Worm (Caenorhabditis elegans) whole organism, young adult: Measurements from ENCODE around the gene snrp-3.

Experiments
- D2030.7 ChIP-seq: fragments of 200-800 bp; sonication (Bioruptor generic); IDR thresholded peaks from 2 replicates; pipeline ENCODE4 v1.3.6; 2022; ENCODE audit warnings: missing genetic modification reagents, missing genetic modification characterization, missing compliant biosample characterization
- F22D6.2 ChIP-seq: sonication (generic microtip); optimal IDR thresholded peaks from 2 replicates; lab custom pipeline; 2016; ENCODE audit warnings: mild to moderate bottlenecking, missing genetic modification characterization, missing compliant biosample characterization
- F23B12.7 ChIP-seq: sonication (generic microtip); optimal IDR thresholded peaks from 2 replicates; lab custom pipeline; 2017; ENCODE audit warnings: missing genetic modification characterization, mild to moderate bottlenecking, missing compliant biosample characterization, antibody characterized with exemption, moderate library complexity; ENCODE audit not compliant: insufficient read depth
- K11D2.4 ChIP-seq: fragments of 200-800 bp; sonication (Bioruptor generic); IDR thresholded peaks from 2 replicates; pipeline ENCODE4 v1.3.6; 2022; ENCODE audit warnings: missing genetic modification reagents, missing genetic modification characterization, missing compliant biosample characterization
- Y56A3A.18 ChIP-seq: fragments of 200-800 bp; sonication (Bioruptor generic); IDR thresholded peaks from 2 replicates; pipeline ENCODE4 v1.3.6; 2022; ENCODE audit warnings: missing genetic modification reagents, missing genetic modification characterization, missing compliant biosample characterization
- aptf-2 ChIP-seq: fragments of 200-800 bp; sonication (Bioruptor generic); conservative IDR thresholded peaks from 2 replicates; pipeline ENCODE4 v1.3.6; 2022; ENCODE audit warnings: missing genetic modification reagents, missing genetic modification characterization, missing compliant biosample characterization
- aptf-3 ChIP-seq: fragments of 200-800 bp; sonication (Bioruptor generic); IDR thresholded peaks from 2 replicates; pipeline ENCODE4 v1.3.6; 2022; ENCODE audit warnings: missing genetic modification characterization, missing compliant biosample characterization
- attf-6 ChIP-seq: fragments of 200-800 bp; sonication (Bioruptor generic); IDR thresholded peaks from 2 replicates; pipeline ENCODE4 v1.3.6; 2022; ENCODE audit warnings: missing genetic modification reagents, missing genetic modification characterization, missing compliant biosample characterization
- ccch-3 ChIP-seq: fragments of 200-800 bp; sonication (Bioruptor generic); optimal IDR thresholded peaks from 2 replicates; lab custom pipeline; 2018; ENCODE audit warnings: mild to moderate bottlenecking, missing genetic modification characterization, missing compliant biosample characterization
- cebp-1 ChIP-seq, 2 experiments: fragments of 200-800 bp in 1 of 2; sonication (Bioruptor generic) in 1 of 2; sonication (generic microtip) in 1 of 2; IDR thresholded peaks in 1 of 2; optimal IDR thresholded peaks in 1 of 2; 2 replicates each; pipeline versions ENCODE4 v1.3.6 to Lab custom; 2017 to 2022; ENCODE audit warnings: missing compliant biosample characterization in 2 of 2, missing genetic modification characterization in 2 of 2, mild to moderate bottlenecking in 1 of 2, missing genetic modification reagents in 1 of 2, moderate library complexity in 1 of 2
- dox-1 ChIP-seq: fragments of 200-800 bp; sonication (Bioruptor generic); IDR thresholded peaks from 2 replicates; pipeline ENCODE4 v1.3.6; 2022; ENCODE audit warnings: missing genetic modification reagents, missing genetic modification characterization, missing compliant biosample characterization
- egl-18 ChIP-seq: fragments of 200-800 bp; sonication (Bioruptor generic); IDR thresholded peaks from 2 replicates; pipeline ENCODE4 v1.3.6; 2022; ENCODE audit warnings: missing genetic modification reagents, missing genetic modification characterization, missing compliant biosample characterization
- hmg-1.2 ChIP-seq: fragments of 200-800 bp; sonication (Bioruptor generic); IDR thresholded peaks from 2 replicates; pipeline ENCODE4 v1.3.6; 2022; ENCODE audit warnings: missing genetic modification reagents, missing genetic modification characterization, missing compliant biosample characterization
- hrde-1 ChIP-seq: sonication (generic microtip); optimal IDR thresholded peaks from 2 replicates; lab custom pipeline; 2016; ENCODE audit warnings: missing genetic modification characterization, mild to moderate bottlenecking, missing compliant biosample characterization, moderate library complexity, missing genotype, missing genetic modification reagents, borderline replicate concordance
- hsf-1 ChIP-seq: fragments of 200-800 bp; sonication (Bioruptor generic); IDR thresholded peaks from 2 replicates; pipeline ENCODE4 v1.3.6; 2022; ENCODE audit warnings: missing genetic modification reagents, missing genetic modification characterization, missing compliant biosample characterization
- let-526 ChIP-seq: fragments of 200-800 bp; sonication (Bioruptor generic); IDR thresholded peaks from 2 replicates; pipeline ENCODE4 v1.3.6; 2022; ENCODE audit warnings: missing genetic modification reagents, missing genetic modification characterization, missing compliant biosample characterization
- lin-40 ChIP-seq: sonication (generic microtip); optimal IDR thresholded peaks from 2 replicates; lab custom pipeline; 2016; ENCODE audit warnings: missing genetic modification characterization, mild to moderate bottlenecking, missing compliant biosample characterization, missing genotype, missing genetic modification reagents
- madf-10 ChIP-seq: sonication (generic microtip); optimal IDR thresholded peaks from 2 replicates; lab custom pipeline; 2016; ENCODE audit warnings: mild to moderate bottlenecking, missing genetic modification characterization, missing compliant biosample characterization
- madf-6 ChIP-seq: fragments of 200-800 bp; sonication (Bioruptor generic); IDR thresholded peaks from 2 replicates; pipeline ENCODE4 v1.3.6; 2022; ENCODE audit warnings: missing genetic modification reagents, missing genetic modification characterization, missing compliant biosample characterization
- mcd-1 ChIP-seq: fragments of 200-800 bp; sonication (Bioruptor generic); IDR thresholded peaks from 2 replicates; pipeline ENCODE4 v1.3.6; 2022; ENCODE audit warnings: missing genetic modification reagents, missing genetic modification characterization, missing compliant biosample characterization
- mel-28 ChIP-seq: sonication (generic microtip); optimal IDR thresholded peaks from 2 replicates; lab custom pipeline; 2016; ENCODE audit warnings: borderline replicate concordance, mild to moderate bottlenecking, missing genetic modification characterization, missing compliant biosample characterization
- mxl-1 ChIP-seq: sonication (generic microtip); optimal IDR thresholded peaks from 2 replicates; lab custom pipeline; 2016; ENCODE audit warnings: missing genetic modification characterization, missing compliant biosample characterization
- nhr-80 ChIP-seq: sonication (generic microtip); optimal IDR thresholded peaks from 2 replicates; lab custom pipeline; 2016; ENCODE audit warnings: missing genetic modification characterization, missing compliant biosample characterization
- pha-4 ChIP-seq: fragments of 150-350 bp; sonication (generic microtip); optimal IDR thresholded peaks from 2 replicates; lab custom pipeline; 2014; ENCODE audit warnings: missing biosample characterization, missing genetic modification reagents, missing genetic modification characterization
- rcor-1 ChIP-seq: fragments of 200-800 bp; sonication (Bioruptor generic); IDR thresholded peaks from 2 replicates; pipeline ENCODE4 v1.3.6; 2022; ENCODE audit warnings: missing genetic modification reagents, missing genetic modification characterization, missing compliant biosample characterization
- snpc-1.1 ChIP-seq: sonication (generic microtip); optimal IDR thresholded peaks from 2 replicates; lab custom pipeline; 2017; ENCODE audit warnings: missing genetic modification characterization, mild to moderate bottlenecking, missing compliant biosample characterization, antibody characterized with exemption, moderate library complexity, missing genotype, missing genetic modification reagents; ENCODE audit not compliant: insufficient read depth
- snpc-1.3 ChIP-seq: sonication (generic microtip); optimal IDR thresholded peaks from 2 replicates; lab custom pipeline; 2017; ENCODE audit warnings: missing genetic modification characterization, mild to moderate bottlenecking, missing compliant biosample characterization, antibody characterized with exemption, moderate library complexity, missing genotype, missing genetic modification reagents; ENCODE audit not compliant: insufficient read depth
- snpc-3.4 ChIP-seq: sonication (generic microtip); optimal IDR thresholded peaks from 2 replicates; lab custom pipeline; 2017; ENCODE audit warnings: missing genetic modification characterization, mild to moderate bottlenecking, missing compliant biosample characterization, antibody characterized with exemption, moderate library complexity, missing genotype, missing genetic modification reagents
- snpc-4 ChIP-seq, 5 experiments: fragments of 150-350 bp in 1 of 5; sonication (generic microtip) in 4 of 5; optimal IDR thresholded peaks; 2 replicates each; lab custom pipeline; 2014 to 2018; ENCODE audit warnings: missing genetic modification characterization in 5 of 5, missing biosample characterization in 3 of 5, antibody characterized with exemption in 2 of 5, mild to moderate bottlenecking in 2 of 5, missing compliant biosample characterization in 2 of 5, missing genotype in 2 of 5, moderate library complexity in 2 of 5, missing genetic modification reagents in 1 of 5
- tbp1 ChIP-seq: fragments of 200-800 bp; sonication (Bioruptor generic); optimal IDR thresholded peaks from 2 replicates; lab custom pipeline; 2018; ENCODE audit warnings: mild to moderate bottlenecking, missing genetic modification characterization, missing compliant biosample characterization
- unc-62 ChIP-seq: fragments of 150-350 bp; optimal IDR thresholded peaks from 2 replicates; lab custom pipeline; 2014; ENCODE audit warnings: missing biosample characterization, missing genetic modification reagents, missing genetic modification characterization
- xnd-1 ChIP-seq: sonication (generic microtip); optimal IDR thresholded peaks from 2 replicates; lab custom pipeline; 2016; ENCODE audit warnings: missing genotype, missing genetic modification reagents, missing genetic modification characterization, missing compliant biosample characterization
- ztf-18 ChIP-seq: sonication (generic microtip); optimal IDR thresholded peaks from 2 replicates; lab custom pipeline; 2016; ENCODE audit warnings: missing genotype, mild to moderate bottlenecking, missing genetic modification characterization, missing compliant biosample characterization
- ztf-26 ChIP-seq: sonication (generic microtip); optimal IDR thresholded peaks from 2 replicates; lab custom pipeline; 2017; ENCODE audit warnings: missing genetic modification characterization, missing compliant biosample characterization

Gene snrp-3

DNA sequence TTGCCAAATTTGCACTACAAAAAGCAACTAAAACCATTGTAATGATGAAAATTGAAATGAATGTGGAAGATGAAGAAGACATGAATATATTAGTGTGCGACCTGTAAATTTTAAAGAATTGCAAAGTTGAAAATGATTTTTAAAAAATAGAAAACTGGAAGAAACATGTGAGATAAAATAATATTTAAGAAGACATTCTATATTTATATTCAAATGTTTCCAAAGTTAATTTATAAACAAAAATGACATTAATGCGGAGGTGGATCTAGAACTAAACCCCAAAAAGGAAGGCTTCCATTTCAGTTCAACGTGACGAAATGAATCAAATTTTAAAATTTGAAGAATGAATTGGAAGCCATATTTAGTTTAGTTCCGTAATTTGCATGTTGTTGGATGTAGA lies 8.4 kb downstream of the snrp-3 start, which contains the start of gene nlp-60:
Gene nlp-60, minus strand, starts transcription at position 101 of the 400 bp plus-strand sequence.
- no peak for TF ChIP-seq aptf-3 (GFP tag; lab: Robert Waterston, UW)
- no peak for TF ChIP-seq let-526 (GFP tag; lab: Robert Waterston, UW)
- no peak for TF ChIP-seq cebp-1 (GFP tag; IDR thresholded peaks at IDR 0.05; lab: Robert Waterston, UW)
- TF ChIP-seq cebp-1 (tag; optimal IDR thresholded peaks at IDR 0.05; lab: Kevin White, UChicago), result no peak
- no peak for TF ChIP-seq madf-6
- no peak for TF ChIP-seq Y56A3A.18
- TF ChIP-seq hmg-1.2 (GFP tag; lab: Robert Waterston, UW), result no peak
- TF ChIP-seq tbp1 (GFP tag; lab: Kevin White, UChicago), result no peak
- no peak for TF ChIP-seq snpc-3.4 (tag; lab: Kevin White, UChicago)
- TF ChIP-seq unc-62 (GFP tag; lab: Kevin White, UChicago), result no peak
- no peak for TF ChIP-seq hrde-1 (tag; lab: Kevin White, UChicago)
- no peak for TF ChIP-seq ztf-18 (tag; lab: Kevin White, UChicago)
- TF ChIP-seq, all 124 proteins: peak for 0

ce11 chrIV:8677303-8677702 lies 10.3 kb downstream of the snrp-3 start, which contains the start of gene F08B4.8:
Gene F08B4.8, plus strand, starts transcription at chrIV:8677603.
- TF ChIP-seq F23B12.7 (tag; lab: Kevin White, UChicago) (no peak), hsf-1 (GFP tag; lab: Robert Waterston, UW) (no peak), mcd-1 (GFP tag; lab: Robert Waterston, UW) (no peak), madf-10 (tag; lab: Kevin White, UChicago) (no peak), ztf-26 (tag; lab: Kevin White, UChicago) (no peak), lin-40 (tag; lab: Kevin White, UChicago) (no peak), tbp1 (GFP tag; lab: Kevin White, UChicago) (no peak), F22D6.2 (tag; lab: Kevin White, UChicago) (no peak), attf-6 (no peak), snpc-1.1 (tag; lab: Kevin White, UChicago) (no peak), snpc-3.4 (tag; lab: Kevin White, UChicago) (no peak), K11D2.4 (no peak), snpc-4 (GFP tag; optimal IDR thresholded peaks at IDR 0.05; lab: Kevin White, UChicago) (no peak), snpc-4 (tag; optimal IDR thresholded peaks at IDR 0.05; lab: Kevin White, UChicago) (no peak)

DNA sequence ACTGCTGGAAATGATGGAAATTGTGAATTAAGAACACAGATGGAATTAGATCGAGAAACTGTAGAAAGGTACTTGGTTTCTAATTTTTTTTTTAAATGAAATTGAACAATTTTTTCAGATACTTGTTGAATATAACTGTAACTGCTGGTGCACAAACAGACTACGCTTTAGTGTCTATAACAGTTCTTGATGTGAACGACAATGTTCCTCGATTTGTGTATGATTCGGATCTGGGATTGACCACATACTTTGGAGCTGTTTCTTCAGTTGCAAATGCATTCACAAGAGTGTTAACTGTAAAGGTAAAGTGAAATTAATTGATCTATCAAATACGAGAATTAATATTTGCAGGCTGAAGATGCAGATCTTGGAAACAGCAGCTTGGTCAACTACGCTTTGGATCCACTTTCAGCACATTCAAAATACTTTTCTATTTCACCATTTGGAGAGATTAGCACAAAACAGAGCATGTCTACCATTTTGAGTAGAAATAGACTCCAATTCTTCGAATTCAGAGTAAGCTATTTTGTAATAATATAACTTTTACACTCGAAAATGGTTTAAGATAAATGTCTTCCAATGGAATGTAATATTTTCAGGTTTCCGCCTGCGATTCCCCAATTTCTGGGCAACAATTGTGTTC lies 13.8 kb downstream of the snrp-3 start:
- TF ChIP-seq egl-18 (GFP tag; lab: Robert Waterston, UW) (no peak), D2030.7 (GFP tag; lab: Robert Waterston, UW) (no peak), madf-10 (tag; lab: Kevin White, UChicago) (no peak), snpc-4 (GFP tag; optimal IDR thresholded peaks at IDR 0.05; lab: Kevin White, UChicago) (no peak), snpc-4 (tag; optimal IDR thresholded peaks at IDR 0.05; lab: Kevin White, UChicago) (no peak), snpc-1.3 (tag; lab: Kevin White, UChicago) (no peak), unc-62 (GFP tag; lab: Kevin White, UChicago) (no peak), mxl-1 (tag; lab: Kevin White, UChicago) (no peak), dox-1 (GFP tag; lab: Robert Waterston, UW) (no peak), pha-4 (tag; lab: Kevin White, UChicago) (no peak), hrde-1 (tag; lab: Kevin White, UChicago) (no peak), hmg-1.2 (GFP tag; lab: Robert Waterston, UW) (no peak), nhr-80 (no peak), rcor-1 (GFP tag; lab: Robert Waterston, UW) (no peak), aptf-2 (no peak), ccch-3 (GFP tag; lab: Kevin White, UChicago) (no peak), xnd-1 (tag; lab: Kevin White, UChicago) (no peak), aptf-3 (GFP tag; lab: Robert Waterston, UW) (no peak), mel-28 (tag; lab: Kevin White, UChicago) (no peak)
